Fruit fly (Drosophila melanogaster) whole organism, embryonic: Measurements from ENCODE around the gene wap.
A peak's percentile ranks its signal among the peaks of the same experiment; 100 is the strongest.

Experiments used
- Abd-B ChIP-seq: fragments of 200-800 bp; sonication (Bioruptor generic); optimal IDR thresholded peaks from 2 replicates; lab custom pipeline; 2018; ENCODE audit warnings: missing biosample characterization, mild to moderate bottlenecking, missing genetic modification characterization, moderate library complexity
- B-H2 ChIP-seq: fragments of 200-800 bp; sonication (Bioruptor generic); optimal IDR thresholded peaks from 2 replicates; lab custom pipeline; 2018; ENCODE audit warnings: missing biosample characterization, mild to moderate bottlenecking, missing genetic modification characterization
- Bdp1 ChIP-seq: fragments of 200-800 bp; sonication (Bioruptor generic); optimal IDR thresholded peaks from 3 replicates; lab custom pipeline; 2016; ENCODE audit warnings: missing biosample characterization, missing genetic modification characterization
- Bgb ChIP-seq: fragments of 200-800 bp; sonication (Bioruptor generic); IDR thresholded peaks from 2 replicates; pipeline ENCODE4 v1.3.6; 2022; ENCODE audit warnings: missing biosample characterization, missing genetic modification characterization; ENCODE audit not compliant: partially characterized antibody
- CG12104 ChIP-seq: fragments of 200-800 bp; sonication (Bioruptor generic); optimal IDR thresholded peaks from 3 replicates; lab custom pipeline; 2016; ENCODE audit warnings: missing biosample characterization, missing genetic modification characterization
- CG12155 ChIP-seq: fragments of 200-800 bp; sonication (Bioruptor generic); optimal IDR thresholded peaks from 3 replicates; lab custom pipeline; 2016; ENCODE audit warnings: missing biosample characterization, missing genetic modification characterization
- CG1233 ChIP-seq: fragments of 200-800 bp; sonication (Bioruptor generic); optimal IDR thresholded peaks from 4 replicates; lab custom pipeline; 2018; ENCODE audit warnings: missing biosample characterization, mild to moderate bottlenecking, missing genetic modification characterization
- CG15269 ChIP-seq: fragments of 200-800 bp; sonication (Bioruptor generic); optimal IDR thresholded peaks from 2 replicates; lab custom pipeline; 2018; ENCODE audit warnings: missing biosample characterization, mild to moderate bottlenecking, missing genetic modification characterization, moderate library complexity
- CG16813 ChIP-seq: fragments of 200-800 bp; sonication (Bioruptor generic); IDR thresholded peaks from 3 replicates; pipeline ENCODE4 v1.3.6; 2022; ENCODE audit warnings: missing biosample characterization, missing genetic modification characterization; ENCODE audit not compliant: partially characterized antibody
- CG17359 ChIP-seq: fragments of 200-800 bp; sonication (Bioruptor generic); optimal IDR thresholded peaks from 3 replicates; lab custom pipeline; 2018; ENCODE audit warnings: missing biosample characterization, mild to moderate bottlenecking, missing genetic modification characterization, moderate library complexity
- CG30020 ChIP-seq: fragments of 200-800 bp; optimal IDR thresholded peaks from 2 replicates; lab custom pipeline; 2019; ENCODE audit warnings: missing biosample characterization, mild to moderate bottlenecking, missing genetic modification characterization, moderate library complexity
- CG31224 ChIP-seq: fragments of 200-800 bp; sonication (Bioruptor generic); IDR thresholded peaks from 2 replicates; pipeline ENCODE4 v1.3.6; 2022; ENCODE audit warnings: missing biosample characterization, missing genetic modification characterization
- CG34422 ChIP-seq: fragments of 200-800 bp; sonication (Bioruptor generic); IDR thresholded peaks from 3 replicates; pipeline ENCODE4 v1.3.6; 2022; ENCODE audit warnings: missing biosample characterization, missing genetic modification characterization
- CG8089 ChIP-seq: fragments of 200-800 bp; sonication (Bioruptor generic); optimal IDR thresholded peaks from 3 replicates; lab custom pipeline; 2016; ENCODE audit warnings: missing biosample characterization, missing genetic modification characterization
- CG8478 ChIP-seq: fragments of >200 bp; optimal IDR thresholded peaks from 2 replicates; lab custom pipeline; 2018
- CG9215 ChIP-seq: fragments of 200-800 bp; sonication (Bioruptor generic); IDR thresholded peaks from 2 replicates; pipeline ENCODE4 v1.3.6; 2022; ENCODE audit warnings: missing biosample characterization, missing genetic modification characterization
- Dip3 ChIP-seq: fragments of 200-800 bp; sonication (Bioruptor generic); optimal IDR thresholded peaks from 3 replicates; lab custom pipeline; 2016; ENCODE audit warnings: missing biosample characterization, missing genetic modification characterization
- Doc3 ChIP-seq: fragments of 200-800 bp; sonication (Bioruptor generic); IDR thresholded peaks from 3 replicates; pipeline ENCODE4 v1.3.6; 2022; ENCODE audit warnings: missing biosample characterization, missing genetic modification characterization; ENCODE audit not compliant: partially characterized antibody
- Drgx ChIP-seq: fragments of 200-800 bp; sonication (Bioruptor generic); IDR thresholded peaks from 2 replicates; pipeline ENCODE4 v1.3.6; 2022; ENCODE audit warnings: missing biosample characterization, missing genetic modification characterization
- E2f1 ChIP-seq: fragments of 200-800 bp; sonication (Bioruptor generic); IDR thresholded peaks from 2 replicates; pipeline ENCODE4 v1.3.6; 2022; ENCODE audit warnings: missing biosample characterization, missing genetic modification characterization
- Elba2 ChIP-seq: fragments of 200-800 bp; sonication (Bioruptor generic); optimal IDR thresholded peaks from 3 replicates; lab custom pipeline; 2016; ENCODE audit warnings: missing biosample characterization, missing genetic modification characterization
- Gsc ChIP-seq: fragments of 200-800 bp; sonication (Bioruptor generic); IDR thresholded peaks from 2 replicates; pipeline ENCODE4 v1.3.6; 2022; ENCODE audit warnings: missing biosample characterization, missing genetic modification characterization
- HLH3B ChIP-seq: fragments of 200-800 bp; sonication (Bioruptor generic); IDR thresholded peaks from 2 replicates; pipeline ENCODE4 v1.3.6; 2022; ENCODE audit warnings: missing biosample characterization, missing genetic modification characterization
- HLHmδ ChIP-seq: fragments of 200-800 bp; sonication (Bioruptor generic); optimal IDR thresholded peaks from 2 replicates; lab custom pipeline; 2018; ENCODE audit warnings: missing biosample characterization, mild to moderate bottlenecking, missing genetic modification characterization, moderate library complexity
- Hr51 ChIP-seq, 2 experiments: fragments of 200-800 bp; sonication (Bioruptor generic); optimal IDR thresholded peaks; 2 replicates in 1 of 2; 3 replicates in 1 of 2; lab custom pipeline; 2016 to 2018; ENCODE audit warnings: missing biosample characterization in 2 of 2, missing genetic modification characterization in 2 of 2, mild to moderate bottlenecking in 1 of 2, moderate library complexity in 1 of 2
- Kr ChIP-seq: fragments of 200-800 bp; sonication (Bioruptor generic); optimal IDR thresholded peaks from 2 replicates; lab custom pipeline; 2017; ENCODE audit warnings: missing biosample characterization, mild to moderate bottlenecking, missing genetic modification characterization
- Neu2 ChIP-seq: fragments of 200-800 bp; sonication (Bioruptor generic); optimal IDR thresholded peaks from 3 replicates; lab custom pipeline; 2016; ENCODE audit warnings: missing biosample characterization, missing genetic modification characterization, borderline replicate concordance
- Optix ChIP-seq: fragments of 200-800 bp; sonication (Bioruptor generic); IDR thresholded peaks from 3 replicates; pipeline ENCODE4 v1.3.6; 2022; ENCODE audit warnings: missing biosample characterization, missing genetic modification characterization
- Sox102F ChIP-seq: fragments of 200-800 bp; sonication (Bioruptor generic); optimal IDR thresholded peaks from 2 replicates; lab custom pipeline; 2018; ENCODE audit warnings: missing biosample characterization, mild to moderate bottlenecking, missing genetic modification characterization, moderate library complexity
- Sry-β ChIP-seq: fragments of 200-800 bp; sonication (Bioruptor generic); optimal IDR thresholded peaks from 2 replicates; lab custom pipeline; 2018; ENCODE audit warnings: missing biosample characterization, mild to moderate bottlenecking, missing genetic modification characterization, moderate library complexity
- Xrp1 ChIP-seq: fragments of 200-800 bp; sonication (Bioruptor generic); IDR thresholded peaks from 2 replicates; pipeline ENCODE4 v1.3.6; 2022; ENCODE audit warnings: missing biosample characterization, missing genetic modification characterization
- cato ChIP-seq: fragments of 200-800 bp; sonication (Bioruptor generic); optimal IDR thresholded peaks from 2 replicates; lab custom pipeline; 2016; ENCODE audit warnings: missing biosample characterization, missing genetic modification characterization, borderline replicate concordance
- da ChIP-seq: fragments of 200-800 bp; sonication (Bioruptor generic); optimal IDR thresholded peaks from 2 replicates; lab custom pipeline; 2016; ENCODE audit warnings: missing biosample characterization, missing genetic modification characterization
- grau ChIP-seq: fragments of 200-800 bp; optimal IDR thresholded peaks from 3 replicates; lab custom pipeline; 2019; ENCODE audit warnings: missing biosample characterization, mild to moderate bottlenecking, missing genetic modification characterization, moderate library complexity
- grn ChIP-seq: fragments of 200-800 bp; sonication (Bioruptor generic); optimal IDR thresholded peaks from 3 replicates; lab custom pipeline; 2017; ENCODE audit warnings: missing biosample characterization, missing genetic modification characterization
- hbn ChIP-seq: fragments of 200-800 bp; sonication (Bioruptor generic); IDR thresholded peaks from 2 replicates; pipeline ENCODE4 v1.3.6; 2022; ENCODE audit warnings: missing biosample characterization, missing genetic modification characterization; ENCODE audit not compliant: partially characterized antibody
- insv ChIP-seq, 2 experiments: fragments of 200-800 bp; sonication (Bioruptor generic); optimal IDR thresholded peaks; 3 replicates each; lab custom pipeline; 2016 to 2018; ENCODE audit warnings: missing biosample characterization in 2 of 2, missing genetic modification characterization in 2 of 2
- jumu ChIP-seq: fragments of 200-800 bp; sonication (Bioruptor generic); optimal IDR thresholded peaks from 3 replicates; lab custom pipeline; 2016; ENCODE audit warnings: missing biosample characterization, missing genetic modification characterization
- nmo ChIP-seq: fragments of 200-800 bp; sonication (Bioruptor generic); optimal IDR thresholded peaks from 2 replicates; lab custom pipeline; 2018; ENCODE audit warnings: missing biosample characterization, mild to moderate bottlenecking, missing genetic modification characterization, moderate library complexity
- nom ChIP-seq: fragments of 200-800 bp; sonication (Bioruptor generic); optimal IDR thresholded peaks from 2 replicates; lab custom pipeline; 2017; ENCODE audit warnings: missing biosample characterization, missing genetic modification characterization, mild to moderate bottlenecking, moderate library complexity, missing genetic modification reagents
- pb ChIP-seq: fragments of 200-800 bp; sonication (Bioruptor generic); optimal IDR thresholded peaks from 3 replicates; lab custom pipeline; 2016; ENCODE audit warnings: missing biosample characterization, missing genetic modification characterization
- psq ChIP-seq: fragments of 200-800 bp; sonication (Bioruptor generic); optimal IDR thresholded peaks from 2 replicates; lab custom pipeline; 2017; ENCODE audit warnings: missing biosample characterization, missing genetic modification characterization
- pzg ChIP-seq: fragments of 200-800 bp; sonication (Bioruptor generic); optimal IDR thresholded peaks from 3 replicates; lab custom pipeline; 2018; ENCODE audit warnings: missing biosample characterization, mild to moderate bottlenecking, missing genetic modification characterization, moderate library complexity
- schlank ChIP-seq: fragments of 200-800 bp; sonication (Bioruptor generic); optimal IDR thresholded peaks from 2 replicates; lab custom pipeline; 2018; ENCODE audit warnings: missing biosample characterization, mild to moderate bottlenecking, missing genetic modification characterization
- sd ChIP-seq: fragments of 200-800 bp; sonication (Bioruptor generic); optimal IDR thresholded peaks from 3 replicates; lab custom pipeline; 2018; ENCODE audit warnings: missing biosample characterization, mild to moderate bottlenecking, missing genetic modification characterization, moderate library complexity
- sens-2 ChIP-seq: fragments of 200-800 bp; sonication (Bioruptor generic); IDR thresholded peaks from 2 replicates; pipeline ENCODE4 v1.3.6; 2022; ENCODE audit warnings: missing biosample characterization, missing genetic modification characterization
- tll ChIP-seq, 2 experiments: fragments of 200-800 bp in 1 of 2; fragments of >200 bp in 1 of 2; sonication (Bioruptor generic) in 1 of 2; optimal IDR thresholded peaks; 2 replicates each; lab custom pipeline; 2017 to 2019; ENCODE audit warnings: missing biosample characterization in 2 of 2, missing genetic modification characterization in 2 of 2, mild to moderate bottlenecking in 1 of 2, moderate library complexity in 1 of 2
- usp ChIP-seq: fragments of >200 bp; optimal IDR thresholded peaks from 2 replicates; lab custom pipeline; 2017; ENCODE audit warnings: missing biosample characterization, missing genetic modification characterization
- z ChIP-seq: fragments of 200-800 bp; sonication (Bioruptor generic); IDR thresholded peaks from 3 replicates; pipeline ENCODE4 v1.3.6; 2022; ENCODE audit warnings: missing biosample characterization, missing genetic modification characterization

The wap gene

DNA sequence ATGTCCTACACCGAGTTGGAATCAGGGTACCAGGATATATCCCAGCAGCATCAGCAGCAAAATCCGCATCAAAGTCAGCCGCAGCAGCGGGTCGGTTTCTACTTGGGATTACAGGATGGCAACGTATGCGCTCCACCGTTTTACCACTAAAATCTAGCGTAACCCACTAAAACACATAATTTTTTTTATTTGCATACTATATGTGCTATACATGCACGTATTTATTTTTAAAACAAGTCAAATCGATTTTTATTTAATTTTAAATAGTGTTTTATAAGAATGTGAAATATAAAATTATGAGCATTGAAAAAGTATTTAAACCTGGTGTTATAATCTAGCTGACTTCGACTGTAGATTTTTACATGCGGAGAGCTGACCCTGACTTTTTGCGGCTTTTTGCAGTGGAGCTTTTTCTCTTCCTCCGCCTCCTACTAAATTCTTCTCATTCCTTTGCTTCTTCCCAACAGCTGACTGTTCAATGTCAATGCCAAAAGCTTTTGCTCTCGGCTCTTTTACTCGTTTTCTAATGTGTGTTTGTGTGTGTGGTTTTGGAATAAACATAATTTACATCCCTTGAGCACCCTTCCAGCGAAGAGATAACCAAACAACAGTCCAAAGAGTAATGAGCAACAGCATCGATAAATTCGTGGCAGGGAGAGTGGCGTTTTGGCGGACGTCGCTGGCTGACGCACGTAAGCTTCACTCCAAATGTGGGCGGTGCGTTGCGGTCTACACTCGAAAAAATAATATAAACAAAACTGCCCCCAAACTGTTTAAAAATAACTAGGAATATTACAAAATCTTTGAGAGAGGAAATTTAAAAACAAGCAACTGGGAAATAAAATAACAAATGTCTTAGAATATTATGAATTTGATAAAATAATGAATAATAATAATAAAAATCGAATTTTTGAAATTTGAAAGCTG, 32.7 kb upstream of the wap start (continued):
- TF ChIP-seq grn (GFP tag; lab: Kevin White, UChicago) (no peak), Kr (GFP tag; lab: Kevin White, UChicago) (no peak), cato (GFP tag; lab: Kevin White, UChicago) (no peak), E2f1 (GFP tag; lab: Robert Waterston, UW) (peak; percentile 58), CG30020 (tag; lab: Kevin White, UChicago) (no peak), tll (GFP tag; optimal IDR thresholded peaks at IDR 0.05; lab: Kevin White, UChicago) (no peak), Gsc (GFP tag; lab: Robert Waterston, UW) (no peak), HLHmδ (GFP tag; lab: Kevin White, UChicago) (no peak), Doc3 (GFP tag; lab: Robert Waterston, UW) (no peak), schlank (tag; lab: Kevin White, UChicago) (no peak), CG8478 (no peak), CG12104 (peak; percentile 6), HLH3B (peak; percentile 60), jumu (no peak), CG1233 (GFP tag; lab: Kevin White, UChicago) (no peak), Sry-β (GFP tag; lab: Kevin White, UChicago) (no peak), CG34422 (GFP tag; lab: Robert Waterston, UW) (0 out of 3 replicates have a peak, but pooled peaks have one; percentile 48), pb (GFP tag; lab: Kevin White, UChicago) (no peak), grau (tag; lab: Kevin White, UChicago) (peak; percentile 44), Drgx (GFP tag; lab: Robert Waterston, UW) (no peak), Abd-B (no peak), usp (GFP tag; lab: Kevin White, UChicago) (no peak), z (GFP tag; lab: Robert Waterston, UW) (no peak), sens-2 (GFP tag; lab: Robert Waterston, UW) (no peak), CG9215 (GFP tag; lab: Robert Waterston, UW) (no peak), psq (GFP tag; lab: Kevin White, UChicago) (no peak), CG31224 (GFP tag; lab: Robert Waterston, UW) (peak; percentile 16; the same call in 1 of the 2 replicates), Sox102F (GFP tag; lab: Kevin White, UChicago) (peak; percentile 53), pzg (GFP tag; lab: Kevin White, UChicago) (no peak), Bdp1 (GFP tag; lab: Kevin White, UChicago) (no peak), CG8089 (GFP tag; lab: Kevin White, UChicago) (no peak), nmo (GFP tag; lab: Kevin White, UChicago) (peak; percentile 31), da (GFP tag; lab: Kevin White, UChicago) (no peak), CG12155 (GFP tag; lab: Kevin White, UChicago) (no peak), hbn (GFP tag; lab: Robert Waterston, UW) (no peak), Bgb (GFP tag; lab: Robert Waterston, UW) (no peak), Neu2 (GFP tag; lab: Kevin White, UChicago) (no peak), CG16813 (GFP tag; lab: Robert Waterston, UW) (no peak), CG17359 (tag; lab: Kevin White, UChicago) (peak; percentile 54), B-H2 (no peak), Elba2 (GFP tag; lab: Kevin White, UChicago) (no peak), nom (GFP tag; lab: Kevin White, UChicago) (peak; percentile 24), Xrp1 (GFP tag; lab: Robert Waterston, UW) (peak; percentile 22; the same call in 1 of the 2 replicates), insv (GFP tag; optimal IDR thresholded peaks at IDR 0.05; lab: Kevin White, UChicago) (no peak), Dip3 (GFP tag; lab: Kevin White, UChicago) (no peak), Optix (GFP tag; lab: Robert Waterston, UW) (no peak), Hr51 (GFP tag; optimal IDR thresholded peaks at IDR 0.05; lab: Kevin White, UChicago) (peak in 1 of 2 experiments; percentile 62), CG15269 (tag; lab: Kevin White, UChicago) (peak; percentile 52), sd (tag; lab: Kevin White, UChicago) (peak; percentile 98)
